Fruit fly (Drosophila melanogaster): ENCODE results near the gene CG14882.
A peak's percentile ranks its signal among the peaks of the same experiment; 100 is the strongest.

The CG14882 gene

dm6 chr3R:16441367-16441923, 1.6 kb upstream of the CG14882 start, which contains the start of gene ema (continued):
- TF ChIP-seq achi (GFP tag; optimal IDR thresholded peaks at IDR 0.05) (peak; percentile 98), CG34406 (GFP tag; optimal IDR thresholded peaks at IDR 0.05) (no peak), Sox14 (GFP tag; optimal IDR thresholded peaks at IDR 0.05) (no peak), esn (GFP tag; optimal IDR thresholded peaks at IDR 0.05) (peak; percentile 34), Hr38 (GFP tag; optimal IDR thresholded peaks at IDR 0.05) (no peak)

DNA sequence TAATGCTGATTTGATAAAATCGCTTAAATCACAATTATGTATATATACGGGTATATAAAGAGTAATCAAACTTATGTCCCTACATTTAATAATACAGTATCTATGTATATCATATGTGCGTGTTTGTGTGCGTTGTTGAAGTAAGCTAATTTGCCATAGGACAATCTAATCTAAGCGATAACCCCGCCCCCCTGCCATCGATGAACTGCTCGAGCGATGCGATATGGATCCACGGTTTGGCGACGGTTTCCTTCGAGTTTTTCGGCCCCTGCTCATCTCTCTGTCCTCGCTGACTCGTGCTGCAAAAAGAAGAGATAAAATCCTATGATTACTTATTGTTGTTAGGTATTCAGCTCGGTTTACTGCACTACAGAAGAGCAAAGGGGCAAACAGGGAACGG, 3.8 kb downstream of the CG14882 start:
- TF ChIP-seq svp (GFP tag): peak; percentile 83
- peak; percentile 73 for TF ChIP-seq vri (GFP tag; optimal IDR thresholded peaks at IDR 0.05)
- no peak for TF ChIP-seq Ets96B (tag; optimal IDR thresholded peaks at IDR 0.05)

DNA sequence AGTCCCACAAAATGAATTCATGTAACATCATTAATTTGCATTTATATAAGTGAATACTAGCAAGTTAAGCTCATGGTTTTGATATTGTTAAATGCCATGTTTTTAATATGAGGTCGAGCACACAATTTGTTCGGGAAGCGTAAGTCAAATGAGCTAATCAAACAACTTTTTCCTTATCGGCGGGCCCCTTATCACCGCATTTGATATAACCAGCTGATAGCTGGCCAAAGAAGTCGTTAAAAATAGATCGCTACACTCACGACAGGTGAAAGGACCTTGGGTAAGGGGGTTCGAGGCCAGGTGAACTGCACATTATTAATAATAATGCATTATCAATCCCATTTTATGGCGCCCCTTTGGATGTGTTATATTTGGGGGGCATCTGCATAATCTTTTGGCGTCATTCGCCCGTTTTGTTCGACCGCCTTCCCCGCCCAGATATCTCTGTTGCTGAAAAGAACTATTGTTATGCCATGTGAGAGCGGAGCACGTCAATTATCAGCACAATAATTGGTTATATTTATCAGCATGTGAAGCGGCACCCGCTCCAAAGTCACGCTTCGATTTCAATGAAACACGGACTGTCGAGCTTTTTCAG, 4.5 kb downstream of the CG14882 start:
- TF ChIP-seq vri (GFP tag; optimal IDR thresholded peaks at IDR 0.05) (peak; percentile 82), CG8319 (GFP tag; optimal IDR thresholded peaks at IDR 0.05) (no peak), fkh (GFP tag; optimal IDR thresholded peaks at IDR 0.05) (no peak), CG10631 (GFP tag; optimal IDR thresholded peaks at IDR 0.05) (no peak), dsx (GFP tag; optimal IDR thresholded peaks at IDR 0.05; ENCODE audit: poor library complexity, severe bottlenecking) (no peak), Eip93F (GFP tag; optimal IDR thresholded peaks at IDR 0.05) (no peak), fd85E (GFP tag; optimal IDR thresholded peaks at IDR 0.05) (no peak), svp (GFP tag) (peak; percentile 41)

DNA sequence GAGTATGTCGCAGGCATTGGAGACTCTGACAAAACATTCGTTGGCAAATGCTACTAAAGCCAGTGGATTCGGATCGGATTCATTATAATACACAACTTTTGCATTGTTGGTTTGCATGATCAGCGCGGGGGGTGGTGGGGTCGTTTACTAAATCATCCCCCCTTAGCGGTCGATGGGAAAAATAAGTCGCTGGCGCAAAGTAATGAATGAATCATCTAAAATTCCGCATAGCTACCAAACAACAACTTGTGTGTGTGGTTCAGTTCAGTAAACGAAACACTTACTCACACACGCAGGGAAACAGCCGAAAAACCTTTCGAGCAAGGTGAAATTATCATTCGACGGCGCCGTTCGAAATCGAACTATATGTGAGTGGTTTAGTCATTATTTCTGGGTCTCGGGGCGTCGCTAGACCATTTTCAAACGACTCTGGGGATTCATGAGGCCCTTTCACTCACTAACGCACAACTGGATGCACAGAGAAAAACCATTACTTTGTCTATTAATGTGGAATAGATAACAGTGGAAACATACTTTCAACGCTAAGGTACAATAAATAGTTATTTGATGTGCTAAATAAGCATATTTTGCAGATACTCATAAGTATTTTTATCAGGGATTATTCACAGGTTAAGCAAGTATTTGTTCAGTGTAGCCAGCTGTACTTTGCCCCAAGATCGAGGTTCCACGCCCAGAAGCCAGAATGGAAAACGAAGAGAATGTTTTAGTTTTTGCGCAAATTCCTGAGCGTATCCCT, 5.5 kb downstream of the CG14882 start:
- TF ChIP-seq CG11762 (GFP tag; optimal IDR thresholded peaks at IDR 0.05; ENCODE audit: insufficient read depth) (peak; percentile 68), esn (GFP tag; optimal IDR thresholded peaks at IDR 0.05) (no peak), CG9139 (GFP tag; optimal IDR thresholded peaks at IDR 0.05) (no peak), eg (GFP tag; IDR thresholded peaks at IDR 0.05) (peak; percentile 93), Hr4 (GFP tag; optimal IDR thresholded peaks at IDR 0.05) (peak; percentile 57), Eip78C (GFP tag) (peak; percentile 44), CG16779 (tag; optimal IDR thresholded peaks at IDR 0.05) (peak; percentile 68), fkh (GFP tag; optimal IDR thresholded peaks at IDR 0.05) (no peak), CG6163 (GFP tag; IDR thresholded peaks at IDR 0.05) (peak; percentile 90), Ets96B (tag; optimal IDR thresholded peaks at IDR 0.05) (peak; percentile 6), Lpt (GFP tag; optimal IDR thresholded peaks at IDR 0.05) (peak; percentile 61), vri (GFP tag; optimal IDR thresholded peaks at IDR 0.05) (no peak), Eip75B (GFP tag; optimal IDR thresholded peaks at IDR 0.05) (no peak), CG8319 (GFP tag; optimal IDR thresholded peaks at IDR 0.05) (no peak), CG1621 (tag; optimal IDR thresholded peaks at IDR 0.05) (peak; percentile 61), pdm3 (GFP tag; optimal IDR thresholded peaks at IDR 0.05) (no peak), Gug (GFP tag; IDR thresholded peaks at IDR 0.05) (peak; percentile 92), CG8119 (GFP tag; IDR thresholded peaks at IDR 0.05) (peak; percentile 80), CG6808 (GFP tag; optimal IDR thresholded peaks at IDR 0.05) (peak; percentile 79), cyc (GFP tag; optimal IDR thresholded peaks at IDR 0.05) (no peak), CG4318 (GFP tag; optimal IDR thresholded peaks at IDR 0.05) (no peak), CG6276 (GFP tag; optimal IDR thresholded peaks at IDR 0.05) (peak; percentile 93), CG32006 (GFP tag; optimal IDR thresholded peaks at IDR 0.05) (peak; percentile 78), OdsH (GFP tag; optimal IDR thresholded peaks at IDR 0.05) (no peak), spab (GFP tag; optimal IDR thresholded peaks at IDR 0.05) (no peak), Hr38 (GFP tag; optimal IDR thresholded peaks at IDR 0.05) (peak; percentile 43), salr (GFP tag; optimal IDR thresholded peaks at IDR 0.05) (peak; percentile 87 to 89), Sox15 (GFP tag; optimal IDR thresholded peaks at IDR 0.05) (no peak), ss (GFP tag; optimal IDR thresholded peaks at IDR 0.05) (peak in 1 of 2 experiments; percentile 86), net (GFP tag; optimal IDR thresholded peaks at IDR 0.05) (no peak), CG11294 (GFP tag; IDR thresholded peaks at IDR 0.05) (peak; percentile 79), CG15336 (GFP tag; IDR thresholded peaks at IDR 0.05) (peak; percentile 88), dac (GFP tag; optimal IDR thresholded peaks at IDR 0.05) (peak; percentile 35)

All from whole organism, prepupa.